Worm (Caenorhabditis elegans): ENCODE measurements around the gene C28A5.6.

DNA sequence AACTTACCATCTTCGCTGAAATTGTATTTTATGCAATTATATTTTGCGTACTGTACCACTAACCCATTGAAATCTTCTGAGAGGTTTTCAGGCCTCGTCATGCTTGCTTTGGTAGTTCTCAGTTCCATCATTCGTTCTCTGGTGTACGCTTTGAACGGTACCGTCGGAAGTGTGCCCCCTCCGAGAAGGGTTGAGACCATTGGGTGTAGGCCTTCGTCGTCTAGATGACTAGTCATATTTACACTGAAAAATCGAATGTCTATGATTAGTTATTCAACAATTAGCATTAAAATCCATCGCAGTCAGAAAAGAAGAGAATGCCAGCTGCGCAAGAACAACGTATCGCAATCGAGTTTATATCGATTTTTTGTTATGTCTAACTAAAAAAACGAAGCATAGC is 45.6 kb upstream of the C28A5.6 start, which contains the start of gene ifet-1:
- no peak for TF ChIP-seq nhr-11 (tag; optimal IDR thresholded peaks at IDR 0.05)
- no peak for TF ChIP-seq C38D4.7 (GFP tag; optimal IDR thresholded peaks at IDR 0.05)
